Worm (Caenorhabditis elegans): ENCODE results near the gene K08E4.3.
A peak's percentile ranks its signal among the peaks of the same experiment; 100 is the strongest.

K08E4.3 gene

DNA sequence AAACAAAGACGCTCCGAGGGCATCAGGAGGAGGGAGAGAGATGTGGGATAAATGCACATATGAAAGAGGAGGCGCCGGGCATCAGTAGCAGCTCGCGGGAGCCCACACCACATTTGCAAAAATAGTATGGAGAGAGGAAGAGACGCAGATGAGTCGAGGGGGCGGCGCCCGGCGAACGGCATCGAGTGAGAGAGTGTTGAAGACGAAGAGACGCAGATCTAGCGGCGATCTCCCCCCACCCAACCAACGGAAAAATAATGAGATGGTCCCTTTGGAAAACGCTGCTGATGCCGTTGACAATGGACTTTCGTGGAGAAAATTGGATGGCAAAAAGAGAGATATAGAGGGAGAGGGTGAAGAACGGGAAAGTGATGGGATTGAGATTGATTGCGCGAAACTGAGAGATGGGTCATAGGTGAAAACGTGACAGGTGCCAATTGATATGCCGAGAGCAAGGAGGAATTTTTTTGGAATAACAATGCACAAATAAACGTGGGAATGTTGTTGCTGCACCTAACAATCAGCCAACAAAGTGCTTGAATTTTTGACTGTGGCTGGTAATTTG lies 45.0 kb upstream of the K08E4.3 start (continued):
- TF ChIP-seq lsy-2 (tag; optimal IDR thresholded peaks at IDR 0.05) (peak in 1 of 2 experiments; percentile 22), ets-5 (GFP tag; IDR thresholded peaks at IDR 0.05) (no peak), ztf-4 (tag; optimal IDR thresholded peaks at IDR 0.05) (no peak), snpc-4 (tag; optimal IDR thresholded peaks at IDR 0.05) (no peak), egl-13 (tag; optimal IDR thresholded peaks at IDR 0.05) (no peak), fos-1 (tag; optimal IDR thresholded peaks at IDR 0.05) (no peak), sup-37 (GFP tag; optimal IDR thresholded peaks at IDR 0.05) (no peak), nhr-71 (tag; optimal IDR thresholded peaks at IDR 0.05) (peak; percentile 81), fkh-10 (GFP tag; optimal IDR thresholded peaks at IDR 0.05) (no peak), lin-14 (GFP tag; optimal IDR thresholded peaks at IDR 0.05) (peak; percentile 96)

DNA sequence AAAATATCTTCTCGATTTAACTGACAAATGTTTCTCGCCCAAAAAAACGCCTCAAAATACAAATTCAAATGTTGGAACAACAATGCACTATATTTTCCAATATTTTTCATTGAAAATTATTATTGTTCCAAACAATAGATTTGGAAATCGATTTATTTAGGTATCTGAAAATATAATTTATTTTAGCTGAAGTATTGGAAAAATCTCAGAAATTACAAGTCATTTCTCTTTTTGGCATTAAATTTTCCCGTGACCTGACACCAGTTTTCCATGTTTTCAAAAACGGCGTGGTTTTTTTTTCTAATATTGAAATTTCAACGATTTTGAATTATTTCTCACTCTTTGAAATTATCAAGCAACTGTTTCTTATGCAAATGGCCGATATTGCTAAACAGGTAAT lies 44.4 kb upstream of the K08E4.3 start, which contains the start of gene spe-17:
spe-17 (plus strand) TSS at position 301 of the 400 bp plus-strand sequence.
- TF ChIP-seq nhr-77 (tag; optimal IDR thresholded peaks at IDR 0.05): no peak

DNA sequence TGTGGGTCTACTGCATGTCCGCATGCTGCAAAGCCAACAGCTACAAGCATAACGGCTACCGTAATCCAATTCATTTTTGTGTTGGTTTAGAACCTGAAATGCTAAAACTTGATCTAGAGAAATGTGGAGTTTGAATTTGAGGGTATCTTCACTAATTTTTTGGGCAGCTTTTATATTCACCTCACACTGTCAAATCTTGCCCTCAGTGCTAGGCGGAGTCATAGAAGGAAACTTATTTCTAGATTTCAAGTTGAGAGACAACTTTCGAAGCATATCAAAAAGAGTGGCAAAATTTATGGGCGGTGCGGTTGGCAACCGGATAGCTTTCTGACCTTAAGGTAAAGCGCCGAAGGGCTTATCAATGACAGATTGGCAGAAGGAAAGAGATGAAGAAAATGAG lies 42.0 kb upstream of the K08E4.3 start, which contains the start of gene lips-6:
lips-6 (minus strand) TSS at position 101 of the 400 bp plus-strand sequence.
- TF ChIP-seq sup-37 (GFP tag; optimal IDR thresholded peaks at IDR 0.05): no peak
- no peak for TF ChIP-seq lin-13 (GFP tag; optimal IDR thresholded peaks at IDR 0.05)
- TF ChIP-seq aha-1 (tag; optimal IDR thresholded peaks at IDR 0.05): no peak
- TF ChIP-seq nhr-90 (tag; optimal IDR thresholded peaks at IDR 0.05; ENCODE audit: poor library complexity): no peak
- TF ChIP-seq blmp-1 (tag; optimal IDR thresholded peaks at IDR 0.05): no peak
- TF ChIP-seq ceh-88 (GFP tag; IDR thresholded peaks at IDR 0.05): no peak
- TF ChIP-seq snpc-4 (tag; optimal IDR thresholded peaks at IDR 0.05): no peak
- TF ChIP-seq sox-4 (tag; optimal IDR thresholded peaks at IDR 0.05): no peak
- no peak for TF ChIP-seq tbx-2 (tag; optimal IDR thresholded peaks at IDR 0.05)
- no peak for TF ChIP-seq nhr-237 (tag; optimal IDR thresholded peaks at IDR 0.05)
- no peak for TF ChIP-seq nhr-71 (tag; optimal IDR thresholded peaks at IDR 0.05)
- no peak for TF ChIP-seq nhr-20 (tag; optimal IDR thresholded peaks at IDR 0.05)
- TF ChIP-seq elt-2 (tag; optimal IDR thresholded peaks at IDR 0.05): no peak

DNA sequence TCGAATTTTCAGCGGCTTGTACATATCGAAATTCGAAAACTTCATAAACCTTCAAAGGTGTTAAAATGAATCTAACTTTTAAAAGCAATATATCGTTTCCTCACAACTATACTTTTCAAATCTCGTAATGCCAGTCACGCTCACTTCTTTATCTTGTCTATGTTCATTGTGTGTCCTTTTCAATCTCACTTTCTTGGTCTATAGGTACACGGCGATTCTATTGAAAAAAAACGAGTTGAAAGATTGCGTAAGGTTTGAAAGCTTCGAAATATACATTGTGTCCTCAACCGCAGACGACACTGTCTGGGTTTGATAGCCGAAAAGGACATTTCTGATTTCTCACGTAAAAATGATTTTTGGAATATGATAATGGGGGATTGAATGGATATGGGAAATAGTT lies 38.6 kb upstream of the K08E4.3 start:
- TF ChIP-seq nhr-85 (tag) (peak; percentile 48), alr-1 (tag; optimal IDR thresholded peaks at IDR 0.05; ENCODE audit: borderline replicate concordance) (no peak), blmp-1 (tag; optimal IDR thresholded peaks at IDR 0.05) (peak; percentile 74)

DNA sequence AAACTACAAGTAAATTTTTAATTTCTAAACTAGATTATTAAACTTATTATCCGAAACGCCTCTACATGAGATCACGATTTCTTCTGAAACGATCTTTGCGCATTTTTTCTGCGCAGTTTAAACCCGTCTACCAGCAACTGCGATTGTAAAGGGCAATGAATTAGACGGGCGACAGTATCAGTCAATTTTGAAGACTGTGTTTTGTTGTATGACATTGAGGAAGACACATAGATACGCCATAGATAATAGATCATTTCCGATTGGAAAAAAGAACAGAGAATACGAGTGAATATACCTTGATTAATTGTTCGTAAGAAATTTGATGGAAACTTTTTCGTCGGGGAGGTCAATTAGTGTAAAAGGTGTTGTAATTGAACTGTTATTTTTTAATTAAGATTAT lies 36.2 kb upstream of the K08E4.3 start:
- TF ChIP-seq fkh-10 (GFP tag; optimal IDR thresholded peaks at IDR 0.05) (no peak), blmp-1 (tag; optimal IDR thresholded peaks at IDR 0.05) (peak; percentile 58), pqm-1 (tag; optimal IDR thresholded peaks at IDR 0.05) (no peak), zag-1 (tag; optimal IDR thresholded peaks at IDR 0.05) (no peak), nhr-12 (tag; optimal IDR thresholded peaks at IDR 0.05) (no peak), nhr-77 (tag; optimal IDR thresholded peaks at IDR 0.05) (no peak), nhr-20 (tag; optimal IDR thresholded peaks at IDR 0.05) (peak; percentile 66), isw-1 (GFP tag; IDR thresholded peaks at IDR 0.05) (no peak), mep-1 (tag; optimal IDR thresholded peaks at IDR 0.05) (no peak), snu-23 (GFP tag; optimal IDR thresholded peaks at IDR 0.05) (peak; percentile 37), tbx-2 (tag; optimal IDR thresholded peaks at IDR 0.05) (peak; percentile 9), lin-15B (tag; optimal IDR thresholded peaks at IDR 0.05) (no peak), unc-130 (tag; optimal IDR thresholded peaks at IDR 0.05) (no peak), sup-37 (GFP tag; optimal IDR thresholded peaks at IDR 0.05) (no peak), unc-30 (tag; optimal IDR thresholded peaks at IDR 0.05) (no peak), fkh-4 (tag; optimal IDR thresholded peaks at IDR 0.05; ENCODE audit: borderline replicate concordance) (no peak), nhr-47 (tag; optimal IDR thresholded peaks at IDR 0.05) (no peak), lir-3 (tag; optimal IDR thresholded peaks at IDR 0.05; ENCODE audit: poor library complexity) (no peak), lin-14 (GFP tag; optimal IDR thresholded peaks at IDR 0.05) (peak; percentile 79), xbp-1 (tag; optimal IDR thresholded peaks at IDR 0.05) (no peak), ceh-63 (GFP tag; optimal IDR thresholded peaks at IDR 0.05) (no peak), mdl-1 (tag; optimal IDR thresholded peaks at IDR 0.05) (no peak), ets-5 (GFP tag; IDR thresholded peaks at IDR 0.05) (no peak), elt-2 (tag; optimal IDR thresholded peaks at IDR 0.05) (no peak), nhr-237 (tag; optimal IDR thresholded peaks at IDR 0.05) (no peak), irx-1 (tag; optimal IDR thresholded peaks at IDR 0.05) (peak; percentile 37), ceh-90 (tag; optimal IDR thresholded peaks at IDR 0.05) (no peak), nhr-90 (tag; optimal IDR thresholded peaks at IDR 0.05; ENCODE audit: poor library complexity) (peak; percentile 43), grh-1 (GFP tag; IDR thresholded peaks at IDR 0.05) (no peak), unc-62 (GFP tag; optimal IDR thresholded peaks at IDR 0.05) (no peak), efl-3 (GFP tag; optimal IDR thresholded peaks at IDR 0.05) (no peak)
